Fruit fly (Drosophila melanogaster): ENCODE data around the gene mtgo.

Gene mtgo

DNA sequence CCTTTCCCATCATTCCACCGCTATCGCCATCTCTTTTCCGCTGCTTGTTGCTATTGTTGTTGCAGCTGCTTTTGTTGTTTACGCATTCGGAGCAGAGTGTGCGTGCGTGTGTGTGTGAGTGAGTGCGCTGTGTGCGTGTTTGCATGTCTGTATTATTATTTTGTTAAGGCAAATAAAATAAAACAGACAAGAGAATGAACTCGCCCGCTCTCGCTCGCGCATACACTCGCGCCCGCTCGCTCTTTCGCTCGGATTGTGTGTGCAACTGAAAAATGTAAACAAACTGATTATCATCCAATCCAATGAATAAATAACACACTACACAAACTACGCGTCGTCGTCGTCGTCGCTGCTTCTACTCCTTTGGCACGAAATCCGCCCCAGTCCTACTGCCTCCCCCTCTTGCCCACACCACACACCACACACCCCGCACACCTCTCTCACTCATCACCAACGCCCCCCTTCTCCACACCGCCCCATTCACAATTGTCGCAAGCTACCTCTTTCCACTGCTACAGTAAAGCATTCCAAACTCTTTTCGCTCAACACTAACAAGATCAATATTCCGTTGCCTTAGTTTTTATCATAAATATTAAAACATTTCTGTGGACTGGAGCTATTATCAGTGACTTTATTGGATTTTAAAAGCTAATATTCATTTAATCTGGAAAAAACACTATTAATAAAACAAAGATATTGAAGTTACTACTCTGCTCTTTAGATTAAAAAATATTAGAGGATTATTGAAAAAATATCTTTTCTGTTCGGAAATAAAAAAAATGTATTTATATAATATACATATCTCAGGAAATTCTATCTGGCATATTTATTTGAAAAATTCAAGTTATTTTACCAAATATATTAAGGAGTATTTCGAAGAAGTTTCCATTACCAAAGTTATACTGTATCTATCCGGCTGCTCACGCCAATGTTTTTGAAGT, 23.2 kb upstream of the mtgo start (continued):
- TF ChIP-seq Optix (GFP tag; IDR thresholded peaks at IDR 0.05), result no peak
- peak; percentile 91 for TF ChIP-seq CG12769 (tag; optimal IDR thresholded peaks at IDR 0.05)
- peak; percentile 80 for TF ChIP-seq schlank (tag; optimal IDR thresholded peaks at IDR 0.05)
- TF ChIP-seq CG18476 (GFP tag; optimal IDR thresholded peaks at IDR 0.05), result peak; percentile 39
- TF ChIP-seq CG12942 (GFP tag; optimal IDR thresholded peaks at IDR 0.05), result peak; percentile 72
- TF ChIP-seq emc (GFP tag; optimal IDR thresholded peaks at IDR 0.05), result peak; percentile 35
- no peak for TF ChIP-seq wdn (GFP tag; IDR thresholded peaks at IDR 0.05)
- peak; percentile 96 for TF ChIP-seq odd (GFP tag; optimal IDR thresholded peaks at IDR 0.05)
- TF ChIP-seq Max (GFP tag; optimal IDR thresholded peaks at IDR 0.05), result peak; percentile 40
- peak; percentile 83 for TF ChIP-seq z (GFP tag; IDR thresholded peaks at IDR 0.05)
- TF ChIP-seq Hr39 (optimal IDR thresholded peaks at IDR 0.05), result peak; percentile 50
- TF ChIP-seq crc (GFP tag; optimal IDR thresholded peaks at IDR 0.05), result peak; percentile 59
- TF ChIP-seq Drgx (GFP tag; IDR thresholded peaks at IDR 0.05), result peak; percentile 51
- TF ChIP-seq kay (GFP tag; optimal IDR thresholded peaks at IDR 0.05), result peak; percentile 85
- TF ChIP-seq tup (GFP tag; optimal IDR thresholded peaks at IDR 0.05), result peak; percentile 64
- peak in 1 of 2 experiments; percentile 83 for TF ChIP-seq Hr78 (GFP tag; optimal IDR thresholded peaks at IDR 0.05)
- no peak for TF ChIP-seq lbe (GFP tag; optimal IDR thresholded peaks at IDR 0.05)
- peak; percentile 23 for TF ChIP-seq Ssrp (tag; optimal IDR thresholded peaks at IDR 0.05)
- TF ChIP-seq dpn (GFP tag; optimal IDR thresholded peaks at IDR 0.05), result peak; percentile 44
- peak; percentile 75 for TF ChIP-seq trh (GFP tag; optimal IDR thresholded peaks at IDR 0.05)
- peak; percentile 56 for TF ChIP-seq fu2 (GFP tag; optimal IDR thresholded peaks at IDR 0.05)
- TF ChIP-seq Rx (GFP tag; IDR thresholded peaks at IDR 0.05), result peak; percentile 38; the same call in 1 of the 2 replicates
- TF ChIP-seq dysf (GFP tag; IDR thresholded peaks at IDR 0.05), result peak; percentile 61; the same call in 2 of the 3 replicates
- peak; percentile 72 for TF ChIP-seq disco-r (GFP tag; optimal IDR thresholded peaks at IDR 0.05)
- no peak for TF ChIP-seq yki (optimal IDR thresholded peaks at IDR 0.05)
- TF ChIP-seq wor (GFP tag; IDR thresholded peaks at IDR 0.05), result no peak
- peak; percentile 50; the same call in 1 of the 2 replicates for TF ChIP-seq CG1024 (GFP tag; IDR thresholded peaks at IDR 0.05)
- TF ChIP-seq ham (GFP tag; IDR thresholded peaks at IDR 0.05), result no peak
- TF ChIP-seq ind (GFP tag; optimal IDR thresholded peaks at IDR 0.05), result no peak
- peak; percentile 31 for TF ChIP-seq ERR (GFP tag; optimal IDR thresholded peaks at IDR 0.05)
- peak; percentile 62 for TF ChIP-seq en (GFP tag; optimal IDR thresholded peaks at IDR 0.05)
- peak; percentile 92 for TF ChIP-seq sd (tag; optimal IDR thresholded peaks at IDR 0.05)
- TF ChIP-seq pnt (GFP tag; optimal IDR thresholded peaks at IDR 0.05), result peak; percentile 9
- TF ChIP-seq mam (GFP tag; optimal IDR thresholded peaks at IDR 0.05), result no peak
- TF ChIP-seq Dll (GFP tag; IDR thresholded peaks at IDR 0.05; ENCODE audit: partially characterized antibody), result peak; percentile 38; the same call in 2 of the 4 replicates
- no peak for TF ChIP-seq Oaz (GFP tag; IDR thresholded peaks at IDR 0.05)
- TF ChIP-seq sisA (GFP tag; IDR thresholded peaks at IDR 0.05), result no peak
- peak; percentile 79 for TF ChIP-seq CG6683 (GFP tag; optimal IDR thresholded peaks at IDR 0.05)
- TF ChIP-seq CG9876 (GFP tag; optimal IDR thresholded peaks at IDR 0.05), result peak; percentile 60
- peak; percentile 66 for TF ChIP-seq Fer3 (tag; optimal IDR thresholded peaks at IDR 0.05)
- peak; percentile 93 for TF ChIP-seq CG10209 (GFP tag; optimal IDR thresholded peaks at IDR 0.05)
- TF ChIP-seq CG18599 (GFP tag; optimal IDR thresholded peaks at IDR 0.05), result peak; percentile 89
- no peak for TF ChIP-seq gfzf (GFP tag; optimal IDR thresholded peaks at IDR 0.05)
- TF ChIP-seq CG17912 (GFP tag; optimal IDR thresholded peaks at IDR 0.05), result peak; percentile 87
- TF ChIP-seq pan (optimal IDR thresholded peaks at IDR 0.05), result no peak
- TF ChIP-seq pan (GFP tag; optimal IDR thresholded peaks at IDR 0.05 in 1 of 2, IDR thresholded peaks at IDR 0.05 in 1 of 2), result peak in 1 of 2 experiments; percentile 62
- peak; percentile 37 for TF ChIP-seq ab (GFP tag; optimal IDR thresholded peaks at IDR 0.05)
- peak; percentile 57 for TF ChIP-seq CG7928 (GFP tag; optimal IDR thresholded peaks at IDR 0.05)
- peak; percentile 93 for TF ChIP-seq lab (GFP tag; optimal IDR thresholded peaks at IDR 0.05)

All from whole organism, embryonic.